Worm (Caenorhabditis elegans) whole organism, L3 larva: ENCODE measurements around the gene C43H6.12.

Source experiments
- R02D3.7 ChIP-seq: fragments of 150-350 bp; optimal IDR thresholded peaks from 2 replicates; lab custom pipeline; 2014; ENCODE audit warnings: missing biosample characterization, missing genetic modification characterization
- ZK546.5 ChIP-seq: sonication (generic microtip); optimal IDR thresholded peaks from 2 replicates; lab custom pipeline; 2017; ENCODE audit warnings: missing biosample characterization, missing genetic modification characterization
- aly-2 ChIP-seq: fragments of 150-350 bp; optimal IDR thresholded peaks from 2 replicates; lab custom pipeline; 2014; ENCODE audit warnings: missing biosample characterization, missing genetic modification characterization
- ama-1 ChIP-seq: fragments of 150-350 bp; optimal IDR thresholded peaks from 2 replicates; lab custom pipeline; 2018
- ceh-16 ChIP-seq: sonication (generic microtip); optimal IDR thresholded peaks from 2 replicates; lab custom pipeline; 2017; ENCODE audit warnings: missing biosample characterization, missing genetic modification characterization
- ceh-28 ChIP-seq: fragments of 150-350 bp; optimal IDR thresholded peaks from 2 replicates; lab custom pipeline; 2014; ENCODE audit warnings: missing biosample characterization, missing genetic modification reagents, missing genetic modification characterization
- ceh-82 ChIP-seq: fragments of 150-350 bp; optimal IDR thresholded peaks from 2 replicates; lab custom pipeline; 2014; ENCODE audit warnings: missing biosample characterization, missing genetic modification characterization
- ceh-9 ChIP-seq: sonication (generic microtip); optimal IDR thresholded peaks from 2 replicates; lab custom pipeline; 2018; ENCODE audit warnings: missing biosample characterization, missing genetic modification characterization
- daf-12 ChIP-seq: fragments of 150-350 bp; optimal IDR thresholded peaks from 2 replicates; lab custom pipeline; 2014; ENCODE audit warnings: missing biosample characterization, missing genetic modification reagents, missing genetic modification characterization
- egl-5 ChIP-seq: fragments of 150-350 bp; optimal IDR thresholded peaks from 2 replicates; lab custom pipeline; 2017; ENCODE audit warnings: missing biosample characterization, missing genetic modification reagents, missing genetic modification characterization, inconsistent platforms
- elt-1 ChIP-seq: fragments of 150-350 bp; optimal IDR thresholded peaks from 2 replicates; lab custom pipeline; 2014; ENCODE audit warnings: missing biosample characterization, missing genetic modification characterization
- elt-2 ChIP-seq: sonication (generic microtip); optimal IDR thresholded peaks from 2 replicates; lab custom pipeline; 2016; ENCODE audit warnings: missing genetic modification reagents, mild to moderate bottlenecking, missing genetic modification characterization, missing compliant biosample characterization
- eor-1 ChIP-seq, 2 experiments: fragments of 150-350 bp; optimal IDR thresholded peaks; 2 replicates each; lab custom pipeline; 2014 to 2018; ENCODE audit warnings: missing biosample characterization in 2 of 2, missing genetic modification characterization in 2 of 2
- fkh-10 ChIP-seq: sonication (generic microtip); optimal IDR thresholded peaks from 2 replicates; lab custom pipeline; 2017; ENCODE audit warnings: missing biosample characterization, missing genetic modification reagents, missing genetic modification characterization
- fos-1 ChIP-seq: fragments of 150-350 bp; optimal IDR thresholded peaks from 2 replicates; lab custom pipeline; 2014; ENCODE audit warnings: missing biosample characterization, missing genetic modification characterization
- hmg-11 ChIP-seq: sonication (generic microtip); optimal IDR thresholded peaks from 2 replicates; lab custom pipeline; 2016; ENCODE audit warnings: missing genetic modification characterization, missing compliant biosample characterization
- jun-1 ChIP-seq: fragments of 150-350 bp; optimal IDR thresholded peaks from 2 replicates; lab custom pipeline; 2014; ENCODE audit warnings: missing biosample characterization, missing genetic modification reagents, missing genetic modification characterization
- lin-15B ChIP-seq: fragments of 150-350 bp; optimal IDR thresholded peaks from 2 replicates; lab custom pipeline; 2014; ENCODE audit warnings: missing biosample characterization, missing genetic modification characterization
- lin-39 ChIP-seq: fragments of 150-350 bp; optimal IDR thresholded peaks from 2 replicates; lab custom pipeline; 2018; ENCODE audit warnings: missing biosample characterization, missing genetic modification reagents, missing genetic modification characterization
- lsy-12 ChIP-seq: sonication (generic microtip); optimal IDR thresholded peaks from 2 replicates; lab custom pipeline; 2016; ENCODE audit warnings: mild to moderate bottlenecking, missing genetic modification characterization, missing compliant biosample characterization
- mdl-1 ChIP-seq: fragments of 150-350 bp; optimal IDR thresholded peaks from 2 replicates; lab custom pipeline; 2014; ENCODE audit warnings: missing biosample characterization, missing genetic modification characterization
- mml-1 ChIP-seq: fragments of 150-350 bp; sonication (generic microtip); optimal IDR thresholded peaks from 3 replicates; lab custom pipeline; 2014; ENCODE audit warnings: missing biosample characterization, missing genetic modification characterization
- nfya-1 ChIP-seq: sonication (generic microtip); optimal IDR thresholded peaks from 2 replicates; lab custom pipeline; 2017; ENCODE audit warnings: missing genetic modification characterization, mild to moderate bottlenecking, missing compliant biosample characterization, antibody characterized with exemption, moderate library complexity; ENCODE audit not compliant: insufficient read depth
- nhr-11 ChIP-seq: fragments of 150-350 bp; optimal IDR thresholded peaks from 2 replicates; lab custom pipeline; 2014; ENCODE audit warnings: missing biosample characterization, missing genetic modification characterization
- nhr-12 ChIP-seq: fragments of 150-350 bp; optimal IDR thresholded peaks from 2 replicates; lab custom pipeline; 2014; ENCODE audit warnings: missing biosample characterization, missing genetic modification characterization
- nhr-23 ChIP-seq: fragments of 150-350 bp; optimal IDR thresholded peaks from 2 replicates; lab custom pipeline; 2014; ENCODE audit warnings: missing biosample characterization, missing genetic modification reagents, missing genetic modification characterization
- nhr-237 ChIP-seq: fragments of 150-350 bp; optimal IDR thresholded peaks from 2 replicates; lab custom pipeline; 2014; ENCODE audit warnings: missing biosample characterization, missing genetic modification characterization
- nhr-25 ChIP-seq: sonication (generic microtip); optimal IDR thresholded peaks from 2 replicates; lab custom pipeline; 2017; ENCODE audit warnings: missing biosample characterization, missing genetic modification characterization
- nhr-28 ChIP-seq: fragments of 150-350 bp; optimal IDR thresholded peaks from 2 replicates; lab custom pipeline; 2014; ENCODE audit warnings: missing biosample characterization, missing genetic modification characterization
- nhr-76 ChIP-seq: fragments of 150-350 bp; sonication (generic microtip); optimal IDR thresholded peaks from 5 replicates; lab custom pipeline; 2014; ENCODE audit warnings: missing biosample characterization, missing genetic modification characterization
- pha-4 ChIP-seq: fragments of 150-350 bp; optimal IDR thresholded peaks from 2 replicates; lab custom pipeline; 2014; ENCODE audit warnings: missing biosample characterization, missing genetic modification reagents, missing genetic modification characterization
- pqm-1 ChIP-seq: fragments of 150-350 bp; optimal IDR thresholded peaks from 2 replicates; lab custom pipeline; 2017; ENCODE audit warnings: missing biosample characterization, missing genetic modification characterization, inconsistent platforms
- sea-2 ChIP-seq: fragments of 150-350 bp; sonication (generic microtip); optimal IDR thresholded peaks from 4 replicates; lab custom pipeline; 2014; ENCODE audit warnings: missing biosample characterization, missing genetic modification reagents, missing genetic modification characterization
- snpc-4 ChIP-seq: fragments of 150-350 bp; optimal IDR thresholded peaks from 2 replicates; lab custom pipeline; 2014; ENCODE audit warnings: missing biosample characterization, missing genetic modification characterization
- tbx-2 ChIP-seq: sonication (generic microtip); optimal IDR thresholded peaks from 2 replicates; lab custom pipeline; 2016; ENCODE audit warnings: mild to moderate bottlenecking, missing genetic modification characterization, missing compliant biosample characterization
- unc-39 ChIP-seq: sonication (generic microtip); optimal IDR thresholded peaks from 4 replicates; lab custom pipeline; 2017; ENCODE audit warnings: missing biosample characterization, missing genetic modification characterization
- zag-1 ChIP-seq: fragments of 150-350 bp; optimal IDR thresholded peaks from 2 replicates; lab custom pipeline; 2014; ENCODE audit warnings: missing biosample characterization, missing genetic modification characterization
- ztf-11 ChIP-seq: fragments of 150-350 bp; optimal IDR thresholded peaks from 2 replicates; lab custom pipeline; 2014; ENCODE audit warnings: missing biosample characterization, missing genetic modification characterization
- ztf-4 ChIP-seq: fragments of 150-350 bp; optimal IDR thresholded peaks from 2 replicates; lab custom pipeline; 2014; ENCODE audit warnings: missing biosample characterization, missing genetic modification characterization

C43H6.12 gene

ce11 chrX:2450994-2451393 lies 41.6 kb downstream of the C43H6.12 start:
- no peak for TF ChIP-seq lsy-12 (tag; lab: Kevin White, UChicago)
- TF ChIP-seq mml-1 (tag; lab: Kevin White, UChicago): no peak
- TF ChIP-seq ztf-11 (tag; lab: Kevin White, UChicago): no peak
- TF ChIP-seq fos-1 (tag; lab: Kevin White, UChicago): no peak
- TF ChIP-seq ztf-4 (tag; lab: Kevin White, UChicago): no peak
- TF ChIP-seq ama-1: no peak
- TF ChIP-seq R02D3.7 (tag; lab: Kevin White, UChicago): no peak
- no peak for TF ChIP-seq hmg-11 (tag; lab: Kevin White, UChicago)
- no peak for TF ChIP-seq jun-1
- no peak for TF ChIP-seq ceh-28 (tag; lab: Kevin White, UChicago)
- TF ChIP-seq ceh-82 (tag; lab: Kevin White, UChicago): no peak
- TF ChIP-seq unc-39 (tag; lab: Kevin White, UChicago): no peak
- no peak for TF ChIP-seq nhr-25 (tag; lab: Kevin White, UChicago)
- no peak for TF ChIP-seq elt-1
- no peak for TF ChIP-seq nhr-28 (tag; lab: Kevin White, UChicago)
- TF ChIP-seq ZK546.5 (tag; lab: Kevin White, UChicago): no peak
- TF ChIP-seq nfya-1 (tag; lab: Kevin White, UChicago): no peak
- TF ChIP-seq aly-2: no peak
- no peak for TF ChIP-seq egl-5 (tag; lab: Kevin White, UChicago)

ce11 chrX:2452297-2452696 lies 42.9 kb downstream of the C43H6.12 start:
- no peak for TF ChIP-seq nhr-12 (tag; lab: Kevin White, UChicago)
- no peak for TF ChIP-seq ceh-9 (tag; lab: Kevin White, UChicago)
- no peak for TF ChIP-seq elt-2 (tag; lab: Kevin White, UChicago)
- TF ChIP-seq tbx-2 (tag; lab: Kevin White, UChicago): no peak
- TF ChIP-seq fkh-10 (GFP tag; lab: Kevin White, UChicago): no peak
- no peak for TF ChIP-seq nhr-25 (tag; lab: Kevin White, UChicago)
- no peak for TF ChIP-seq lin-15B (tag; lab: Kevin White, UChicago)
- TF ChIP-seq nfya-1 (tag; lab: Kevin White, UChicago): no peak
- no peak for TF ChIP-seq eor-1 (tag; optimal IDR thresholded peaks at IDR 0.05; lab: Kevin White, UChicago)
- TF ChIP-seq sea-2 (GFP tag; lab: Kevin White, UChicago): no peak
- no peak for TF ChIP-seq nhr-28 (tag; lab: Kevin White, UChicago)
- TF ChIP-seq pha-4 (tag; lab: Kevin White, UChicago): no peak
- TF ChIP-seq lsy-12 (tag; lab: Kevin White, UChicago): no peak
- no peak for TF ChIP-seq lin-39 (tag; lab: Kevin White, UChicago)
- TF ChIP-seq daf-12 (tag; lab: Kevin White, UChicago): no peak
- TF ChIP-seq nhr-76 (tag; lab: Kevin White, UChicago): no peak
- TF ChIP-seq zag-1 (tag; lab: Kevin White, UChicago): no peak
- no peak for TF ChIP-seq pqm-1
- TF ChIP-seq, all 47 proteins: peak for 0

ce11 chrX:2452716-2453115 lies 43.3 kb downstream of the C43H6.12 start:
- no peak for TF ChIP-seq nfya-1 (tag; lab: Kevin White, UChicago)
- TF ChIP-seq nhr-11 (tag; lab: Kevin White, UChicago): no peak
- TF ChIP-seq hmg-11 (tag; lab: Kevin White, UChicago): no peak
- no peak for TF ChIP-seq nhr-23 (tag; lab: Kevin White, UChicago)
- TF ChIP-seq lin-39 (tag; lab: Kevin White, UChicago): no peak
- TF ChIP-seq zag-1 (tag; lab: Kevin White, UChicago): no peak
- TF ChIP-seq nhr-237 (tag; lab: Kevin White, UChicago): no peak
- TF ChIP-seq unc-39 (tag; lab: Kevin White, UChicago): no peak
- TF ChIP-seq aly-2: no peak
- no peak for TF ChIP-seq ceh-16 (tag; lab: Kevin White, UChicago)
- TF ChIP-seq nhr-28 (tag; lab: Kevin White, UChicago): no peak
- TF ChIP-seq eor-1 (tag; optimal IDR thresholded peaks at IDR 0.05; lab: Kevin White, UChicago): no peak
- no peak for TF ChIP-seq snpc-4 (tag; lab: Kevin White, UChicago)
- TF ChIP-seq mdl-1: no peak
